Worm (Caenorhabditis elegans): ENCODE measurements around the gene Y116A8C.470.
"Not testable (repeated sequence)": the region's sequence is repeated elsewhere in the genome, so short reads cannot be mapped to it uniquely, and the experiment has no call there.

Y116A8C.470 gene

ce11 chrIV:16915751-16916150 lies 3.4 kb downstream of the Y116A8C.470 start, which contains the start of gene Y116A8C.3:
TSS of gene Y116A8C.3 (plus strand) at chrIV:16916051.
- TF ChIP-seq elt-3 (tag; optimal IDR thresholded peaks at IDR 0.05) (no peak), mdl-1 (tag; optimal IDR thresholded peaks at IDR 0.05) (no peak), sma-9 (GFP tag; optimal IDR thresholded peaks at IDR 0.05) (no peak), sma-9 (tag; optimal IDR thresholded peaks at IDR 0.05) (no peak), elt-1 (tag; optimal IDR thresholded peaks at IDR 0.05) (no peak), lin-11 (tag; optimal IDR thresholded peaks at IDR 0.05) (no peak), lin-13 (GFP tag; optimal IDR thresholded peaks at IDR 0.05) (no peak), ztf-1 (GFP tag; conservative IDR thresholded peaks at IDR 0.05) (no peak), nhr-12 (tag; optimal IDR thresholded peaks at IDR 0.05) (no peak), egl-27 (tag; optimal IDR thresholded peaks at IDR 0.05) (no peak), gmeb-1 (tag; optimal IDR thresholded peaks at IDR 0.05) (no peak), nhr-6 (tag; optimal IDR thresholded peaks at IDR 0.05) (no peak), lsy-2 (tag; optimal IDR thresholded peaks at IDR 0.05) (no peak), lin-39 (tag; optimal IDR thresholded peaks at IDR 0.05) (no peak), unc-55 (GFP tag; optimal IDR thresholded peaks at IDR 0.05) (no peak), aly-2 (tag; optimal IDR thresholded peaks at IDR 0.05) (no peak)

ce11 chrIV:16898205-16898604 lies 20.9 kb downstream of the Y116A8C.470 start:
- no peak for TF ChIP-seq fos-1 (tag; optimal IDR thresholded peaks at IDR 0.05)
- TF ChIP-seq nhr-77 (tag; optimal IDR thresholded peaks at IDR 0.05): no peak
- TF ChIP-seq nhr-25 (tag; optimal IDR thresholded peaks at IDR 0.05): no peak
- TF ChIP-seq crh-2 (tag; optimal IDR thresholded peaks at IDR 0.05): no peak
- TF ChIP-seq snpc-4 (tag; optimal IDR thresholded peaks at IDR 0.05): no peak
- no peak for TF ChIP-seq ama-1 (optimal IDR thresholded peaks at IDR 0.05)
- TF ChIP-seq ztf-4 (tag; optimal IDR thresholded peaks at IDR 0.05): no peak
- no peak for TF ChIP-seq nhr-129 (tag; optimal IDR thresholded peaks at IDR 0.05)
- TF ChIP-seq skn-1 (tag; optimal IDR thresholded peaks at IDR 0.05): no peak
- no peak for TF ChIP-seq elt-3 (tag; optimal IDR thresholded peaks at IDR 0.05)
- no peak for TF ChIP-seq elt-1 (tag; optimal IDR thresholded peaks at IDR 0.05)
- no peak for TF ChIP-seq sma-9 (GFP tag; optimal IDR thresholded peaks at IDR 0.05)
- no peak for TF ChIP-seq sma-9 (tag; optimal IDR thresholded peaks at IDR 0.05)
- no peak for TF ChIP-seq nhr-21 (tag; optimal IDR thresholded peaks at IDR 0.05)
- TF ChIP-seq mbf-1 (tag; optimal IDR thresholded peaks at IDR 0.05): no peak
- TF ChIP-seq unc-62 (GFP tag; optimal IDR thresholded peaks at IDR 0.05): no peak
- no peak for TF ChIP-seq lin-39 (tag; optimal IDR thresholded peaks at IDR 0.05)
- TF ChIP-seq ceh-82 (tag; optimal IDR thresholded peaks at IDR 0.05): no peak

ce11 chrIV:16895288-16895687 lies 23.8 kb downstream of the Y116A8C.470 start, which contains the start of gene T06A10.2:
TSS of gene T06A10.2 (plus strand) at chrIV:16895588.
- not testable (repeated sequence) for TF ChIP-seq nhr-77, snpc-4, nhr-21 (tag; optimal IDR thresholded peaks at IDR 0.05)

ce11 chrIV:16888580-16888979 lies 30.5 kb downstream of the Y116A8C.470 start:
- no peak for TF ChIP-seq ama-1 (optimal IDR thresholded peaks at IDR 0.05)
- TF ChIP-seq sma-3 (GFP tag; optimal IDR thresholded peaks at IDR 0.05): no peak
- TF ChIP-seq nhr-11 (tag; optimal IDR thresholded peaks at IDR 0.05): no peak
- no peak for TF ChIP-seq ztf-11 (tag; optimal IDR thresholded peaks at IDR 0.05)
- no peak for TF ChIP-seq Y55F3AM.14 (GFP tag; optimal IDR thresholded peaks at IDR 0.05)
- no peak for TF ChIP-seq ZK546.5 (tag; optimal IDR thresholded peaks at IDR 0.05)
- no peak for TF ChIP-seq ceh-82 (tag; optimal IDR thresholded peaks at IDR 0.05)
- no peak for TF ChIP-seq aly-2 (tag; optimal IDR thresholded peaks at IDR 0.05)
- no peak for TF ChIP-seq unc-62 (GFP tag; optimal IDR thresholded peaks at IDR 0.05)
- TF ChIP-seq ztf-1 (GFP tag; conservative IDR thresholded peaks at IDR 0.05): no peak
- no peak for TF ChIP-seq peb-1 (tag; optimal IDR thresholded peaks at IDR 0.05)
- TF ChIP-seq snpc-4 (tag; optimal IDR thresholded peaks at IDR 0.05): no peak
